Fruit fly (Drosophila melanogaster): ENCODE results near the gene CG7044.

CG7044 gene

DNA sequence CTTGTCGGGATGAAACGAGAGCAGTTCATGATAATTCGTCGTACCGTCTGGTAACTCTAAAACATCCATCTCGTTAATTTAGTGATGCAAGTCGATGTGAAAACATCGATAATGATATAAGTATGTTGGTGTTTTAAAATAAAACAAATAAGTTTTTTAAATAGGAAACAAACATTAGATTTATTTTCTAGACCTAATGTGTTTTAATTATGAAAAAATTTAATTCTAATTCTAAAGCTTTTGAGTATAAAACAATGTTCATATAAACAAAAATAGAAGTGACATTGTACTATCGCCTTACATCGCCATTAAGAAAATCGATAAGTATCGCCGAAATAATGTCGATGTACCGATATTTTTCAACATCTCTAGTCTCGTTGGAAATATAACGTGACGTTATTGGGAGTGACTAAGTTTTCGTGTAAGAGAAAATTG is 9.5 kb upstream of the CG7044 start, which contains the start of gene Rab11 (continued):
- TF ChIP-seq tgo (GFP tag; IDR thresholded peaks at IDR 0.05): peak; percentile 43; the same call in 2 of the 3 replicates
- TF ChIP-seq CG12942 (GFP tag; optimal IDR thresholded peaks at IDR 0.05): peak; percentile 2
- peak; percentile 59; the same call in 1 of the 2 replicates for TF ChIP-seq CG31441 (GFP tag; IDR thresholded peaks at IDR 0.05)
- TF ChIP-seq zen (tag; optimal IDR thresholded peaks at IDR 0.05): peak; percentile 12
- no peak for TF ChIP-seq CG6683 (GFP tag; optimal IDR thresholded peaks at IDR 0.05)
- no peak for TF ChIP-seq CG5245 (GFP tag; optimal IDR thresholded peaks at IDR 0.05)
- TF ChIP-seq br (optimal IDR thresholded peaks at IDR 0.05): no peak
- peak; percentile 41 for TF ChIP-seq Blimp-1 (GFP tag; optimal IDR thresholded peaks at IDR 0.05)
- peak; percentile 19 for TF ChIP-seq CG3065 (GFP tag; optimal IDR thresholded peaks at IDR 0.05)
- TF ChIP-seq kay (GFP tag; optimal IDR thresholded peaks at IDR 0.05): peak; percentile 66

DNA sequence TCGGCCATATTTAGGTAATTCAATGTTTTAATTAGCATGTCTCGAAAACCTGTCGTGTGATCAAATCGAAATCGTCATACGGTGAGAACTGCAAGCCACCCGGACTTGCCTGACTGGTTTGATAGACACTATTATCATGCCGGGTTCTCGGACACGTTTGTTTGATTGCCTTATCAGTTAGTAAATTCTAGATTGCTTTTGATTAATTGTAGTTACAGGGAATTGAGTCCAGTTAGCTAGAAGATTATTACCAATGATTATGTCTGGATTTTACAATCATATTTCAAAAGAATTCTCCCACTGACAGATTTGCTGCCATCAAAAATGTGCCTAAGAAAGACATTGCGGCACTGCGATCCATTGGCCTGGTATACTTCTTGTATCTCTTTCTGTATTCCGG is 8.2 kb upstream of the CG7044 start:
- peak; percentile 77 for TF ChIP-seq exex (tag; optimal IDR thresholded peaks at IDR 0.05)
- peak; percentile 19 for TF ChIP-seq sug (tag; optimal IDR thresholded peaks at IDR 0.05)
- TF ChIP-seq grn (GFP tag; optimal IDR thresholded peaks at IDR 0.05): peak; percentile 78
- TF ChIP-seq CG31388 (GFP tag; optimal IDR thresholded peaks at IDR 0.05): no peak
- TF ChIP-seq cwo (GFP tag; optimal IDR thresholded peaks at IDR 0.05): peak; percentile 60
- TF ChIP-seq CG4707 (GFP tag; optimal IDR thresholded peaks at IDR 0.05): no peak
- peak; percentile 4 for TF ChIP-seq sd (tag; optimal IDR thresholded peaks at IDR 0.05)

DNA sequence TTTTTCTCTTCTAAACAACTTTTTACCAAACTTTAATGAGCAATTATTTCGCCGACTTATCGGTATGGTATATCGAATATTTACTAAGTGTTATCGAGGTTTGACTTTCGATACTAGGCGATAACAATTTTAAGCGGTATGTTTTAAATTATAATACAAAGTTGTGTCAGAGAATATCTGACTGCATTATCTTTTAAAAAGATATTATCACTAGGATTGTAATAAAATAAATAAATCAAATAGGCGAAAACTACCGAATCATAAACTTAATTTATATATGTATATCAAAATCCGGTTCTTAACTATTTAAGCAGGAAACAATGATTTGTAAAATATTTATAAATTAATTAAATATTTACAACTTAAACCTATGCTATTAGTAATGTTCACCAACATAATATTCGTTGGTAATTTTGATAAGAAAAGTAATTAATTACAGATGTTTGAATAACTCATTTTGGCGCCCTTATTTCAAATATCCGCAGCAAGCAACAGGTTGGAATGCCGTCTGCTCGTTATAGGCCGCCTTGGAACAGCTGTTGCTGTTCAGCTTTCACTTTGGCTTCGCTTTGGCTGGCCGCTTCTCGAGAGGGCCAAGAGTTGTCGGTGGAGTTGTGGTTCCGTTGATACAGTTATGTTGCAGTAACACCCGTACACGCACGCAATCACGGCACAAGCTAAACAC is 6.5 kb upstream of the CG7044 start, which contains the start of the genes Sec15 and rtet:
Gene Sec15, minus strand, starts transcription at position 66 of the 685 bp plus-strand sequence.
Gene rtet, plus strand, starts transcription at position 540 of the 685 bp plus-strand sequence.
- TF ChIP-seq yki (optimal IDR thresholded peaks at IDR 0.05) (no peak), CG6689 (GFP tag; IDR thresholded peaks at IDR 0.05) (no peak), sisA (GFP tag; IDR thresholded peaks at IDR 0.05) (peak; percentile 29; the same call in 1 of the 2 replicates), Neu2 (GFP tag; optimal IDR thresholded peaks at IDR 0.05; ENCODE audit: borderline replicate concordance) (no peak), CG11456 (GFP tag; IDR thresholded peaks at IDR 0.05) (peak; percentile 45; the same call in 1 of the 3 replicates), CG4424 (GFP tag; optimal IDR thresholded peaks at IDR 0.05) (peak; percentile 54), dmrt99B (tag; optimal IDR thresholded peaks at IDR 0.05) (no peak), mirr (GFP tag; optimal IDR thresholded peaks at IDR 0.05) (peak; percentile 47), chm (GFP tag; IDR thresholded peaks at IDR 0.05) (peak; percentile 60; the same call in 1 of the 2 replicates), stc (GFP tag; IDR thresholded peaks at IDR 0.05) (peak; percentile 56), MTF-1 (GFP tag; optimal IDR thresholded peaks at IDR 0.05; ENCODE audit: borderline replicate concordance) (no peak), CG17568 (GFP tag; optimal IDR thresholded peaks at IDR 0.05) (no peak), CG12104 (GFP tag; optimal IDR thresholded peaks at IDR 0.05) (peak; percentile 21), CG5245 (GFP tag; optimal IDR thresholded peaks at IDR 0.05) (peak; percentile 16), CG10543 (GFP tag; optimal IDR thresholded peaks at IDR 0.05) (peak; percentile 67), CG14050 (GFP tag; IDR thresholded peaks at IDR 0.05) (peak; percentile 13; the same call in 1 of the 3 replicates), fd96Cb (tag; optimal IDR thresholded peaks at IDR 0.05) (peak; percentile 49), CG16813 (GFP tag; IDR thresholded peaks at IDR 0.05; ENCODE audit: partially characterized antibody) (peak; percentile 65), CG3726 (GFP tag; IDR thresholded peaks at IDR 0.05) (no peak), CG15514 (GFP tag; optimal IDR thresholded peaks at IDR 0.05) (peak; percentile 61), H2.0 (GFP tag; IDR thresholded peaks at IDR 0.05) (peak; percentile 67), zf30C (GFP tag; optimal IDR thresholded peaks at IDR 0.05) (no peak), CG4854 (GFP tag; optimal IDR thresholded peaks at IDR 0.05) (peak; percentile 17), CG9215 (GFP tag; IDR thresholded peaks at IDR 0.05) (no peak), CG11085 (GFP tag; IDR thresholded peaks at IDR 0.05) (0 out of 2 replicates have a peak, but pooled peaks have one; percentile 13), onecut (GFP tag; IDR thresholded peaks at IDR 0.05) (peak; percentile 75), wek (GFP tag; optimal IDR thresholded peaks at IDR 0.05) (peak; percentile 4), Elba2 (GFP tag; optimal IDR thresholded peaks at IDR 0.05) (no peak), CG9817 (tag; optimal IDR thresholded peaks at IDR 0.05) (peak; percentile 52), tll (GFP tag; optimal IDR thresholded peaks at IDR 0.05) (no peak), CG17385 (GFP tag; optimal IDR thresholded peaks at IDR 0.05) (peak; percentile 46)
